Worm (Caenorhabditis elegans) whole organism, early embryonic: ENCODE measurements around the gene T19D12.5.

ENCODE experiments used
- B0310.2 ChIP-seq: sonication (generic microtip); optimal IDR thresholded peaks from 2 replicates; lab custom pipeline; 2016; ENCODE audit warnings: mild to moderate bottlenecking, missing genetic modification characterization, missing compliant biosample characterization
- aly-1 ChIP-seq: sonication (generic microtip); optimal IDR thresholded peaks from 2 replicates; lab custom pipeline; 2016; ENCODE audit warnings: missing genetic modification characterization, missing compliant biosample characterization
- ama-1 ChIP-seq: fragments of 150-350 bp; optimal IDR thresholded peaks from 2 replicates; lab custom pipeline; 2014
- ets-7 ChIP-seq: sonication (generic microtip); optimal IDR thresholded peaks from 2 replicates; lab custom pipeline; 2016; ENCODE audit warnings: missing genotype, missing genetic modification characterization, missing compliant biosample characterization
- flt-1 ChIP-seq: fragments of 200-800 bp; sonication (Bioruptor generic); IDR thresholded peaks from 2 replicates; pipeline ENCODE4 v1.3.6; 2022; ENCODE audit warnings: missing genetic modification characterization, missing compliant biosample characterization
- hmg-4 ChIP-seq: fragments of 200-800 bp; sonication (Bioruptor generic); optimal IDR thresholded peaks from 2 replicates; lab custom pipeline; 2018; ENCODE audit warnings: mild to moderate bottlenecking, missing genetic modification characterization, missing compliant biosample characterization
- pes-1 ChIP-seq: fragments of 200-800 bp; sonication (Bioruptor generic); IDR thresholded peaks from 2 replicates; pipeline ENCODE4 v1.3.6; 2022; ENCODE audit warnings: missing genetic modification reagents, missing genetic modification characterization, missing compliant biosample characterization
- scrt-1 ChIP-seq: fragments of 200-800 bp; sonication (Bioruptor generic); IDR thresholded peaks from 2 replicates; pipeline ENCODE4 v1.3.6; 2022; ENCODE audit warnings: missing genetic modification characterization, missing compliant biosample characterization
- tbx-11 ChIP-seq: fragments of 200-800 bp; sonication (Bioruptor generic); IDR thresholded peaks from 2 replicates; pipeline ENCODE4 v1.3.6; 2022; ENCODE audit warnings: missing genetic modification characterization, missing compliant biosample characterization
- tbx-37 ChIP-seq: fragments of 200-800 bp; sonication (Bioruptor generic); conservative IDR thresholded peaks from 2 replicates; pipeline ENCODE4 v1.3.6; 2022; ENCODE audit warnings: missing genetic modification reagents, missing genetic modification characterization, missing compliant biosample characterization

ce11 chrII:6628397-6628796 lies 7.6 kb downstream of the T19D12.5 start:
- TF ChIP-seq ets-7 (no peak), scrt-1 (GFP tag; lab: Robert Waterston, UW) (no peak), ama-1 (lab: Kevin White, UChicago) (no peak), B0310.2 (no peak), tbx-37 (GFP tag; lab: Robert Waterston, UW) (no peak), flt-1 (GFP tag; lab: Robert Waterston, UW) (no peak), hmg-4 (no peak), pes-1 (no peak), aly-1 (tag; lab: Kevin White, UChicago) (no peak), tbx-11 (GFP tag; lab: Robert Waterston, UW) (no peak)
